Worm (Caenorhabditis elegans) whole organism, early embryonic: Measurements from ENCODE around the gene nhr-86.

Experiments used
- B0310.2 ChIP-seq: sonication (generic microtip); optimal IDR thresholded peaks from 2 replicates; lab custom pipeline; 2016; ENCODE audit warnings: mild to moderate bottlenecking, missing genetic modification characterization, missing compliant biosample characterization
- F13C5.2 ChIP-seq: sonication (generic microtip); optimal IDR thresholded peaks from 2 replicates; lab custom pipeline; 2017; ENCODE audit warnings: mild to moderate bottlenecking, missing genetic modification characterization, inconsistent platforms, missing compliant biosample characterization
- aly-1 ChIP-seq: sonication (generic microtip); optimal IDR thresholded peaks from 2 replicates; lab custom pipeline; 2016; ENCODE audit warnings: missing genetic modification characterization, missing compliant biosample characterization
- ama-1 ChIP-seq: fragments of 150-350 bp; optimal IDR thresholded peaks from 2 replicates; lab custom pipeline; 2014
- flt-1 ChIP-seq: fragments of 200-800 bp; sonication (Bioruptor generic); IDR thresholded peaks from 2 replicates; pipeline ENCODE4 v1.3.6; 2022; ENCODE audit warnings: missing genetic modification characterization, missing compliant biosample characterization
- scrt-1 ChIP-seq: fragments of 200-800 bp; sonication (Bioruptor generic); IDR thresholded peaks from 2 replicates; pipeline ENCODE4 v1.3.6; 2022; ENCODE audit warnings: missing genetic modification characterization, missing compliant biosample characterization
- tbx-11 ChIP-seq: fragments of 200-800 bp; sonication (Bioruptor generic); IDR thresholded peaks from 2 replicates; pipeline ENCODE4 v1.3.6; 2022; ENCODE audit warnings: missing genetic modification characterization, missing compliant biosample characterization
- tbx-37 ChIP-seq: fragments of 200-800 bp; sonication (Bioruptor generic); conservative IDR thresholded peaks from 2 replicates; pipeline ENCODE4 v1.3.6; 2022; ENCODE audit warnings: missing genetic modification reagents, missing genetic modification characterization, missing compliant biosample characterization
- tra-4 ChIP-seq: sonication (generic microtip); optimal IDR thresholded peaks from 2 replicates; lab custom pipeline; 2017; ENCODE audit warnings: missing genetic modification characterization, missing compliant biosample characterization

The nhr-86 gene

ce11 chrV:2011777-2012176 is 54.9 kb downstream of the nhr-86 start, which contains the start of gene F59A7.7:
Gene F59A7.7, plus strand, starts transcription at chrV:2012077.
- no peak for TF ChIP-seq aly-1 (tag; lab: Kevin White, UChicago)
- no peak for TF ChIP-seq tbx-37
- TF ChIP-seq ama-1 (lab: Kevin White, UChicago) = no peak
- TF ChIP-seq tra-4 = no peak
- no peak for TF ChIP-seq scrt-1 (GFP tag; lab: Robert Waterston, UW)
- no peak for TF ChIP-seq B0310.2 (tag; lab: Kevin White, UChicago)
- no peak for TF ChIP-seq tbx-11 (GFP tag; lab: Robert Waterston, UW)
- TF ChIP-seq flt-1 = no peak
- TF ChIP-seq F13C5.2 (tag; lab: Kevin White, UChicago) = no peak
